Fruit fly (Drosophila melanogaster): Measurements from ENCODE around the gene Cftr.

Cftr gene

dm6 chr3R:24586453-24586886 lies 42.8 kb upstream of the Cftr start (continued):
- TF ChIP-seq HLH4C (GFP tag; IDR thresholded peaks at IDR 0.05; ENCODE audit: partially characterized antibody) = no peak
- TF ChIP-seq Meics (GFP tag; optimal IDR thresholded peaks at IDR 0.05) = peak; percentile 13
- TF ChIP-seq odd (GFP tag; optimal IDR thresholded peaks at IDR 0.05) = no peak
- TF ChIP-seq Gug (GFP tag; IDR thresholded peaks at IDR 0.05) = no peak
- no peak for TF ChIP-seq fd64A (GFP tag; optimal IDR thresholded peaks at IDR 0.05)
- no peak for TF ChIP-seq CkIIα-i1 (GFP tag; IDR thresholded peaks at IDR 0.05)
- TF ChIP-seq CG4424 (GFP tag; optimal IDR thresholded peaks at IDR 0.05) = no peak
- no peak for TF ChIP-seq dimm (GFP tag; IDR thresholded peaks at IDR 0.05)
- no peak for TF ChIP-seq Bdp1 (GFP tag; optimal IDR thresholded peaks at IDR 0.05)
- no peak for TF ChIP-seq B-H1 (GFP tag; IDR thresholded peaks at IDR 0.05)
- TF ChIP-seq fd102C (GFP tag; optimal IDR thresholded peaks at IDR 0.05) = no peak
- peak; percentile 89 for TF ChIP-seq CG10543 (GFP tag; optimal IDR thresholded peaks at IDR 0.05)
- TF ChIP-seq CG11695 (GFP tag; IDR thresholded peaks at IDR 0.05) = no peak
- TF ChIP-seq CG12219 (GFP tag; optimal IDR thresholded peaks at IDR 0.05) = no peak
- peak; percentile 32 for TF ChIP-seq sqz (GFP tag; optimal IDR thresholded peaks at IDR 0.05)
- TF ChIP-seq Tbp (GFP tag; optimal IDR thresholded peaks at IDR 0.05) = no peak
- TF ChIP-seq seq (GFP tag; IDR thresholded peaks at IDR 0.05) = no peak
- TF ChIP-seq hth (optimal IDR thresholded peaks at IDR 0.05) = no peak
- no peak for TF ChIP-seq CG17328 (GFP tag; IDR thresholded peaks at IDR 0.05)
- TF ChIP-seq yki (optimal IDR thresholded peaks at IDR 0.05) = no peak
- no peak for TF ChIP-seq CG11456 (GFP tag; IDR thresholded peaks at IDR 0.05)
- TF ChIP-seq CG17385 (GFP tag; optimal IDR thresholded peaks at IDR 0.05) = peak; percentile 19
- TF ChIP-seq kni (GFP tag; optimal IDR thresholded peaks at IDR 0.05) = peak; percentile 99
- TF ChIP-seq pb (GFP tag; optimal IDR thresholded peaks at IDR 0.05) = no peak
- no peak for TF ChIP-seq Blimp-1 (GFP tag; optimal IDR thresholded peaks at IDR 0.05)
- no peak for TF ChIP-seq CG12299 (tag; optimal IDR thresholded peaks at IDR 0.05)
- no peak for TF ChIP-seq CG14965 (GFP tag; optimal IDR thresholded peaks at IDR 0.05; ENCODE audit: borderline replicate concordance)
- no peak for TF ChIP-seq CG30403 (GFP tag; optimal IDR thresholded peaks at IDR 0.05)
- TF ChIP-seq CG6854 (GFP tag; optimal IDR thresholded peaks at IDR 0.05) = peak; percentile 48
- peak; percentile 10 for TF ChIP-seq nmo (GFP tag; optimal IDR thresholded peaks at IDR 0.05)
- no peak for TF ChIP-seq CG9817 (tag; optimal IDR thresholded peaks at IDR 0.05)
- TF ChIP-seq dmrt11E (tag; optimal IDR thresholded peaks at IDR 0.05) = no peak
- TF ChIP-seq Stat92E (GFP tag; optimal IDR thresholded peaks at IDR 0.05) = no peak
- TF ChIP-seq CG9437 (GFP tag; optimal IDR thresholded peaks at IDR 0.05) = no peak
- no peak for TF ChIP-seq Gsc (GFP tag; IDR thresholded peaks at IDR 0.05)
- no peak for TF ChIP-seq CG34422 (GFP tag; IDR thresholded peaks at IDR 0.05)
- no peak for TF ChIP-seq shn (GFP tag; optimal IDR thresholded peaks at IDR 0.05)
- TF ChIP-seq CG15073 (GFP tag; optimal IDR thresholded peaks at IDR 0.05) = no peak
- TF ChIP-seq CG9609 (GFP tag; optimal IDR thresholded peaks at IDR 0.05) = no peak
- no peak for TF ChIP-seq CG43689 (GFP tag; IDR thresholded peaks at IDR 0.05)
- peak; percentile 46 for TF ChIP-seq sug (tag; optimal IDR thresholded peaks at IDR 0.05)
- TF ChIP-seq peb (GFP tag; IDR thresholded peaks at IDR 0.05) = no peak
- TF ChIP-seq sim (GFP tag; IDR thresholded peaks at IDR 0.05) = no peak
- TF ChIP-seq Kr (GFP tag; optimal IDR thresholded peaks at IDR 0.05) = no peak
- no peak for TF ChIP-seq CG10431 (GFP tag; optimal IDR thresholded peaks at IDR 0.05)
- TF ChIP-seq CG30431 (GFP tag; optimal IDR thresholded peaks at IDR 0.05) = no peak
- peak; percentile 24 for TF ChIP-seq luna (GFP tag; optimal IDR thresholded peaks at IDR 0.05)
- no peak for TF ChIP-seq CG31388 (GFP tag; optimal IDR thresholded peaks at IDR 0.05)
- no peak for TF ChIP-seq CG1529 (GFP tag; optimal IDR thresholded peaks at IDR 0.05)
- TF ChIP-seq CG14014 (GFP tag; IDR thresholded peaks at IDR 0.05) = no peak
- no peak for TF ChIP-seq CG4707 (GFP tag; optimal IDR thresholded peaks at IDR 0.05)
- peak; percentile 83 for TF ChIP-seq Sry-δ (GFP tag; optimal IDR thresholded peaks at IDR 0.05)
- TF ChIP-seq ttk (GFP tag; IDR thresholded peaks at IDR 0.05) = no peak
